Worm (Caenorhabditis elegans): ENCODE data around the gene F25E5.1.

ce11 chrV:7478404-7478803 is 12.7 kb downstream of the F25E5.1 start, which contains the start of gene str-190:
- TF ChIP-seq egl-27 (tag; optimal IDR thresholded peaks at IDR 0.05), result no peak
- no peak for TF ChIP-seq nhr-23 (tag; optimal IDR thresholded peaks at IDR 0.05)
- no peak for TF ChIP-seq ztf-11 (tag; optimal IDR thresholded peaks at IDR 0.05)
- no peak for TF ChIP-seq nhr-11 (tag; optimal IDR thresholded peaks at IDR 0.05)
- TF ChIP-seq unc-62 (GFP tag; optimal IDR thresholded peaks at IDR 0.05), result no peak
- no peak for TF ChIP-seq ceh-16 (tag; optimal IDR thresholded peaks at IDR 0.05)
- no peak for TF ChIP-seq ZK546.5 (tag; optimal IDR thresholded peaks at IDR 0.05)
